Worm (Caenorhabditis elegans) whole organism, L1 larva: ENCODE measurements around the gene nspb-4.

Experiments used
- C16A3.4 ChIP-seq: fragments of 150-350 bp; optimal IDR thresholded peaks from 2 replicates; lab custom pipeline; 2014; ENCODE audit warnings: missing biosample characterization, missing genetic modification characterization
- Y116A8C.19 ChIP-seq: sonication (generic microtip); optimal IDR thresholded peaks from 2 replicates; lab custom pipeline; 2016; ENCODE audit warnings: missing compliant biosample characterization, missing genetic modification characterization, borderline replicate concordance
- blmp-1 ChIP-seq: fragments of 150-350 bp; optimal IDR thresholded peaks from 2 replicates; lab custom pipeline; 2014; ENCODE audit warnings: missing biosample characterization, missing genetic modification characterization
- ceh-63 ChIP-seq: fragments of 200-800 bp; sonication (Bioruptor generic); optimal IDR thresholded peaks from 2 replicates; lab custom pipeline; 2018; ENCODE audit warnings: mild to moderate bottlenecking, missing genetic modification characterization, missing compliant biosample characterization
- efl-1 ChIP-seq, 4 experiments: fragments of 150-350 bp; optimal IDR thresholded peaks in 3 of 4; peaks in 1 of 4; 1 replicate in 1 of 4; 2 replicates in 3 of 4; lab custom pipeline; 2014; ENCODE audit warnings: missing biosample characterization in 2 of 4, missing genetic modification characterization in 2 of 4, missing genetic modification reagents in 2 of 4
- egl-27 ChIP-seq, 2 experiments: fragments of 150-350 bp in 1 of 2; sonication (generic microtip); optimal IDR thresholded peaks; 3 replicates each; lab custom pipeline; 2017 to 2018; ENCODE audit warnings: missing biosample characterization in 2 of 2, missing genetic modification characterization in 2 of 2, missing genetic modification reagents in 2 of 2
- elt-2 ChIP-seq: sonication (generic microtip); optimal IDR thresholded peaks from 2 replicates; lab custom pipeline; 2016; ENCODE audit warnings: missing genetic modification characterization, mild to moderate bottlenecking, inconsistent platforms, missing compliant biosample characterization, missing genetic modification reagents
- ets-5 ChIP-seq: fragments of 200-800 bp; sonication (Bioruptor generic); IDR thresholded peaks from 2 replicates; pipeline ENCODE4 v1.3.6; 2022; ENCODE audit warnings: missing genetic modification characterization, missing compliant biosample characterization
- fkh-10 ChIP-seq: sonication (generic microtip); optimal IDR thresholded peaks from 2 replicates; lab custom pipeline; 2017; ENCODE audit warnings: missing biosample characterization, missing genetic modification reagents, missing genetic modification characterization
- fkh-8 ChIP-seq: sonication (generic microtip); optimal IDR thresholded peaks from 2 replicates; lab custom pipeline; 2016; ENCODE audit warnings: mild to moderate bottlenecking, missing genetic modification characterization, missing compliant biosample characterization
- fos-1 ChIP-seq: fragments of 150-350 bp; optimal IDR thresholded peaks from 2 replicates; lab custom pipeline; 2014; ENCODE audit warnings: missing biosample characterization, missing genetic modification characterization
- hlh-4 ChIP-seq: sonication (generic microtip); optimal IDR thresholded peaks from 2 replicates; lab custom pipeline; 2016; ENCODE audit warnings: mild to moderate bottlenecking, missing genetic modification characterization, missing compliant biosample characterization
- jun-1 ChIP-seq: fragments of 150-350 bp; optimal IDR thresholded peaks from 2 replicates; lab custom pipeline; 2014; ENCODE audit warnings: missing biosample characterization, missing genetic modification reagents, missing genetic modification characterization
- lin-35 ChIP-seq, 2 experiments: fragments of 150-350 bp; optimal IDR thresholded peaks; 2 replicates each; lab custom pipeline; 2014; ENCODE audit warnings: missing biosample characterization in 2 of 2, missing genetic modification characterization in 2 of 2, missing genetic modification reagents in 2 of 2
- lir-3 ChIP-seq: sonication (generic microtip); optimal IDR thresholded peaks from 2 replicates; lab custom pipeline; 2016; ENCODE audit warnings: mild to moderate bottlenecking, missing genetic modification characterization, moderate library complexity, missing compliant biosample characterization; ENCODE audit not compliant: poor library complexity
- nhr-12 ChIP-seq: sonication (generic microtip); optimal IDR thresholded peaks from 2 replicates; lab custom pipeline; 2017; ENCODE audit warnings: missing biosample characterization, missing genetic modification characterization
- nhr-19 ChIP-seq: fragments of 200-800 bp; sonication (Bioruptor generic); conservative IDR thresholded peaks from 2 replicates; pipeline ENCODE4 v1.3.6; 2022; ENCODE audit warnings: missing genetic modification characterization, missing compliant biosample characterization
- nhr-20 ChIP-seq: sonication (generic microtip); optimal IDR thresholded peaks from 2 replicates; lab custom pipeline; 2016; ENCODE audit warnings: mild to moderate bottlenecking, missing genetic modification characterization, missing compliant biosample characterization
- nhr-237 ChIP-seq: fragments of 150-350 bp; optimal IDR thresholded peaks from 2 replicates; lab custom pipeline; 2014; ENCODE audit warnings: missing biosample characterization, missing genetic modification characterization
- nhr-90 ChIP-seq: sonication (generic microtip); optimal IDR thresholded peaks from 2 replicates; lab custom pipeline; 2016; ENCODE audit warnings: mild to moderate bottlenecking, missing genetic modification characterization, missing compliant biosample characterization; ENCODE audit not compliant: poor library complexity
- skn-1 ChIP-seq: fragments of 150-350 bp; optimal IDR thresholded peaks from 2 replicates; lab custom pipeline; 2014; ENCODE audit warnings: missing biosample characterization, missing genetic modification characterization
- snpc-4 ChIP-seq: fragments of 150-350 bp; optimal IDR thresholded peaks from 2 replicates; lab custom pipeline; 2014; ENCODE audit warnings: missing biosample characterization, missing genetic modification characterization
- snu-23 ChIP-seq: sonication (generic microtip); optimal IDR thresholded peaks from 2 replicates; lab custom pipeline; 2016; ENCODE audit warnings: missing genetic modification characterization, missing compliant biosample characterization
- sup-37 ChIP-seq: fragments of 200-800 bp; sonication (Bioruptor generic); optimal IDR thresholded peaks from 2 replicates; lab custom pipeline; 2018; ENCODE audit warnings: mild to moderate bottlenecking, missing genetic modification characterization, missing compliant biosample characterization
- swsn-7 ChIP-seq: sonication (generic microtip); optimal IDR thresholded peaks from 2 replicates; lab custom pipeline; 2016; ENCODE audit warnings: missing genetic modification characterization, missing compliant biosample characterization
- tbx-2 ChIP-seq: sonication (generic microtip); optimal IDR thresholded peaks from 2 replicates; lab custom pipeline; 2016; ENCODE audit warnings: missing genetic modification characterization, missing compliant biosample characterization
- unc-130 ChIP-seq: fragments of 150-350 bp; optimal IDR thresholded peaks from 2 replicates; lab custom pipeline; 2017; ENCODE audit warnings: missing biosample characterization, missing genetic modification characterization, inconsistent platforms
- unc-86 ChIP-seq: sonication (generic microtip); optimal IDR thresholded peaks from 2 replicates; lab custom pipeline; 2016; ENCODE audit warnings: missing genetic modification characterization, missing compliant biosample characterization
- vab-15 ChIP-seq: sonication (generic microtip); optimal IDR thresholded peaks from 2 replicates; lab custom pipeline; 2017; ENCODE audit warnings: missing genotype, mild to moderate bottlenecking, missing genetic modification characterization, missing compliant biosample characterization
- xbp-1 ChIP-seq: sonication (generic microtip); optimal IDR thresholded peaks from 2 replicates; lab custom pipeline; 2016; ENCODE audit warnings: missing genetic modification characterization, missing compliant biosample characterization
- ztf-4 ChIP-seq: fragments of 150-350 bp; optimal IDR thresholded peaks from 2 replicates; lab custom pipeline; 2014; ENCODE audit warnings: missing biosample characterization, missing genetic modification characterization

The nspb-4 gene

ce11 chrIV:6556624-6557368, 41.2 kb upstream of the nspb-4 start, which contains the start of gene try-3 (continued):
- TF ChIP-seq nhr-19 (GFP tag; lab: Robert Waterston, UW) (peak; percentile 60), hlh-4 (no peak), efl-1 (optimal IDR thresholded peaks at IDR 0.05; lab: Kevin White, UChicago) (peak; percentile 60 to 72), efl-1 (GFP tag; optimal IDR thresholded peaks at IDR 0.05 in 1 of 2; lab: Kevin White, UChicago) (peak; percentile 56 to 95), unc-86 (tag; lab: Kevin White, UChicago) (peak; percentile 50), ets-5 (GFP tag; lab: Robert Waterston, UW) (no peak), jun-1 (no peak), C16A3.4 (peak; percentile 65), ceh-63 (GFP tag; lab: Kevin White, UChicago) (no peak), lin-35 (GFP tag; optimal IDR thresholded peaks at IDR 0.05; lab: Kevin White, UChicago) (peak; percentile 75 to 78)

- no peak for TF ChIP-seq fos-1
- TF ChIP-seq tbx-2 (tag; lab: Kevin White, UChicago) = no peak
- no peak for TF ChIP-seq lir-3 (tag; lab: Kevin White, UChicago)
- no peak for TF ChIP-seq nhr-12 (tag; lab: Kevin White, UChicago)
- TF ChIP-seq egl-27 (tag; optimal IDR thresholded peaks at IDR 0.05; lab: Kevin White, UChicago) = no peak
These were observed 37.6 kb upstream of the nspb-4 start, which contains the start of gene best-9 for ce11 chrIV:6560434-6560833. best-9 (plus strand) TSS chrIV:6560734.

- TF ChIP-seq Y116A8C.19 = no peak
- no peak for TF ChIP-seq unc-130
- TF ChIP-seq elt-2 (tag; lab: Kevin White, UChicago) = no peak
- no peak for TF ChIP-seq blmp-1 (tag; lab: Kevin White, UChicago)
- TF ChIP-seq skn-1 = no peak
These were observed 36.0 kb upstream of the nspb-4 start for ce11 chrIV:6562039-6562438.

- TF ChIP-seq fkh-10 (no peak), snpc-4 (tag; lab: Kevin White, UChicago) (peak; percentile 13)
- TF ChIP-seq, all 84 proteins: peak for 1
These were observed 32.4 kb upstream of the nspb-4 start for ce11 chrIV:6565605-6566004.

ce11 chrIV:6572238-6572637, 25.8 kb upstream of the nspb-4 start, which contains the start of gene bicd-1:
bicd-1 (minus strand) TSS chrIV:6572338.
- TF ChIP-seq fkh-8 (tag; lab: Kevin White, UChicago) (no peak), ztf-4 (tag; lab: Kevin White, UChicago) (no peak), swsn-7 (tag; lab: Kevin White, UChicago) (no peak), vab-15 (tag; lab: Kevin White, UChicago) (no peak), nhr-20 (tag; lab: Kevin White, UChicago) (no peak), sup-37 (GFP tag; lab: Kevin White, UChicago) (no peak), egl-27 (tag; optimal IDR thresholded peaks at IDR 0.05; lab: Kevin White, UChicago) (no peak), xbp-1 (no peak), tbx-2 (tag; lab: Kevin White, UChicago) (no peak), nhr-90 (tag; lab: Kevin White, UChicago) (no peak)

ce11 chrIV:6572655-6573054, 25.4 kb upstream of the nspb-4 start:
- TF ChIP-seq nhr-237 (tag; lab: Kevin White, UChicago) (no peak), snu-23 (GFP tag; lab: Kevin White, UChicago) (peak; percentile 4), efl-1 (optimal IDR thresholded peaks at IDR 0.05; lab: Kevin White, UChicago) (no peak), efl-1 (GFP tag; optimal IDR thresholded peaks at IDR 0.05 in 1 of 2; lab: Kevin White, UChicago) (peak in 1 of 2 experiments; percentile 84)
